Fruit fly (Drosophila melanogaster) whole organism, adult: Measurements from ENCODE around the gene CG31681.

Experiments
- CG33017 ChIP-seq: fragments of 200-800 bp; sonication (Bioruptor generic); optimal IDR thresholded peaks from 2 replicates; lab custom pipeline; 2018; ENCODE audit warnings: missing biosample characterization, mild to moderate bottlenecking, missing genetic modification characterization, moderate library complexity
- CG5204 ChIP-seq: fragments of 200-800 bp; sonication (Bioruptor generic); optimal IDR thresholded peaks from 2 replicates; lab custom pipeline; 2016; ENCODE audit warnings: missing biosample characterization, missing genetic modification characterization
- CG7045 ChIP-seq: fragments of 200-800 bp; sonication (Bioruptor generic); optimal IDR thresholded peaks from 2 replicates; lab custom pipeline; 2017; ENCODE audit warnings: missing biosample characterization, mild to moderate bottlenecking, missing genetic modification characterization
- CG7101 ChIP-seq: fragments of 200-800 bp; sonication (Bioruptor generic); optimal IDR thresholded peaks from 2 replicates; lab custom pipeline; 2018; ENCODE audit warnings: missing biosample characterization, mild to moderate bottlenecking, missing genetic modification characterization, moderate library complexity
- Clk ChIP-seq: fragments of 200-800 bp; sonication (Bioruptor generic); optimal IDR thresholded peaks from 2 replicates; lab custom pipeline; 2017; ENCODE audit warnings: missing biosample characterization, missing genetic modification characterization
- Crg-1 ChIP-seq: fragments of 200-800 bp; sonication (Bioruptor generic); optimal IDR thresholded peaks from 2 replicates; lab custom pipeline; 2016; ENCODE audit warnings: missing biosample characterization, missing genetic modification characterization
- kay ChIP-seq: fragments of 200-800 bp; sonication (Bioruptor generic); peaks from one replicate; lab custom pipeline; 2016; ENCODE audit warnings: missing biosample characterization, missing genetic modification characterization, borderline replicate concordance
- tj ChIP-seq: fragments of 200-800 bp; sonication (Bioruptor generic); optimal IDR thresholded peaks from 3 replicates; lab custom pipeline; 2017; ENCODE audit warnings: missing biosample characterization, mild to moderate bottlenecking, missing genetic modification characterization, moderate library complexity
- toe ChIP-seq: fragments of 200-800 bp; sonication (Bioruptor generic); optimal IDR thresholded peaks from 2 replicates; lab custom pipeline; 2016; ENCODE audit warnings: missing biosample characterization, missing genetic modification characterization

DNA sequence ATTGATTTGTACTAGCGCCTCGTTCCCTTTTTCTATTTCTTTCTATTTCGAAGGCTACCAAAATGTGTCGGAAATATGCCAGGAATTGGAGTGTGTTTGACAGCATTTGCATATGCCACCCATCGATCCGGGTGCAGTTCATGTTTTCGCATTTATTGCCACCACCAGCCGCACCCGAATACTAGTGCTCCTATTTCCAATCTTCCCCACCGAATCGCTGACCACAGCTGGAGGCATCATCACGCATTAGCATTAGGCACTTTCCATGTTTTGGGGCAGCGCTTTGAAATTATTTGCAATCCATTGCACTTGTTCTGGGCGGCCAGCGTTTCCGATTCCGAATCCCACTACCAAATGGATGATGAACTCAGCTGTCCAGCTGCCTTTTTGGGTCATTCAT, 1.1 kb upstream of the CG31681 start, which contains the start of gene CG42658:
- TF ChIP-seq Clk (GFP tag; lab: Kevin White, UChicago) (no peak), toe (GFP tag; lab: Kevin White, UChicago) (no peak), tj (GFP tag; lab: Kevin White, UChicago) (no peak), CG7101 (tag; lab: Kevin White, UChicago) (no peak), kay (GFP tag; lab: Kevin White, UChicago) (no peak), CG7045 (no peak), CG33017 (tag; lab: Kevin White, UChicago) (no peak), Crg-1 (GFP tag; lab: Kevin White, UChicago) (no peak), CG5204 (GFP tag; lab: Kevin White, UChicago) (no peak)
